Fruit fly (Drosophila melanogaster) whole organism, embryonic: Measurements from ENCODE around the gene Nak.
A peak's percentile ranks its signal among the peaks of the same experiment; 100 is the strongest.

Source experiments
- B-H2 ChIP-seq: fragments of 200-800 bp; sonication (Bioruptor generic); optimal IDR thresholded peaks from 2 replicates; lab custom pipeline; 2018; ENCODE audit warnings: missing biosample characterization, mild to moderate bottlenecking, missing genetic modification characterization
- BtbVII ChIP-seq: fragments of 200-800 bp; sonication (Bioruptor generic); optimal IDR thresholded peaks from 3 replicates; lab custom pipeline; 2017; ENCODE audit warnings: missing biosample characterization, mild to moderate bottlenecking, missing genetic modification characterization
- C15 ChIP-seq: fragments of 200-800 bp; sonication (Bioruptor generic); IDR thresholded peaks from 3 replicates; pipeline ENCODE4 v1.3.6; 2022; ENCODE audit warnings: missing biosample characterization, missing genetic modification characterization
- CG10267 ChIP-seq: fragments of 200-800 bp; sonication (Bioruptor generic); optimal IDR thresholded peaks from 2 replicates; lab custom pipeline; 2018; ENCODE audit warnings: missing biosample characterization, mild to moderate bottlenecking, missing genetic modification characterization, moderate library complexity
- CG10543 ChIP-seq: fragments of 200-800 bp; sonication (Bioruptor generic); optimal IDR thresholded peaks from 3 replicates; lab custom pipeline; 2017; ENCODE audit warnings: missing biosample characterization, mild to moderate bottlenecking, missing genetic modification characterization, moderate library complexity
- CG11504 ChIP-seq: fragments of 200-800 bp; sonication (Bioruptor generic); optimal IDR thresholded peaks from 3 replicates; lab custom pipeline; 2019; ENCODE audit warnings: missing biosample characterization, mild to moderate bottlenecking, missing genetic modification characterization, moderate library complexity
- CG13624 ChIP-seq: fragments of 200-800 bp; sonication (Bioruptor generic); optimal IDR thresholded peaks from 2 replicates; lab custom pipeline; 2016; ENCODE audit warnings: missing biosample characterization, missing genetic modification characterization
- CG13894 ChIP-seq: fragments of 200-800 bp; sonication (Bioruptor generic); optimal IDR thresholded peaks from 3 replicates; lab custom pipeline; 2018; ENCODE audit warnings: missing biosample characterization, mild to moderate bottlenecking, missing genetic modification characterization, moderate library complexity
- CG14014 ChIP-seq: fragments of 200-800 bp; sonication (Bioruptor generic); IDR thresholded peaks from 2 replicates; pipeline ENCODE4 v1.3.6; 2022; ENCODE audit warnings: missing biosample characterization, missing genetic modification characterization
- CG15601 ChIP-seq: fragments of 200-800 bp; sonication (Bioruptor generic); optimal IDR thresholded peaks from 3 replicates; lab custom pipeline; 2019; ENCODE audit warnings: missing biosample characterization, mild to moderate bottlenecking, missing genetic modification characterization, moderate library complexity
- CG1647 ChIP-seq: fragments of 200-800 bp; sonication (Bioruptor generic); optimal IDR thresholded peaks from 3 replicates; lab custom pipeline; 2016; ENCODE audit warnings: missing biosample characterization, missing genetic modification characterization
- CG16815 ChIP-seq: fragments of 200-800 bp; sonication (Bioruptor generic); optimal IDR thresholded peaks from 3 replicates; lab custom pipeline; 2017; ENCODE audit warnings: missing biosample characterization, mild to moderate bottlenecking, missing genetic modification characterization
- CG2116 ChIP-seq: fragments of 200-800 bp; sonication (Bioruptor generic); optimal IDR thresholded peaks from 3 replicates; lab custom pipeline; 2018; ENCODE audit warnings: missing biosample characterization, mild to moderate bottlenecking, missing genetic modification characterization
- CG30403 ChIP-seq: fragments of 200-800 bp; sonication (Bioruptor generic); optimal IDR thresholded peaks from 3 replicates; lab custom pipeline; 2016; ENCODE audit warnings: missing biosample characterization, missing genetic modification characterization
- CG3163 ChIP-seq: fragments of 200-800 bp; sonication (Bioruptor generic); optimal IDR thresholded peaks from 3 replicates; lab custom pipeline; 2016; ENCODE audit warnings: missing biosample characterization, missing genetic modification characterization
- CG32532 ChIP-seq: fragments of 200-800 bp; sonication (Bioruptor generic); IDR thresholded peaks from 2 replicates; pipeline ENCODE4 v1.3.6; 2022; ENCODE audit warnings: missing biosample characterization, missing genetic modification characterization
- CG33557 ChIP-seq: fragments of 200-800 bp; sonication (Bioruptor generic); optimal IDR thresholded peaks from 2 replicates; lab custom pipeline; 2019; ENCODE audit warnings: missing biosample characterization, mild to moderate bottlenecking, missing genetic modification characterization, moderate library complexity
- CG34422 ChIP-seq: fragments of 200-800 bp; sonication (Bioruptor generic); IDR thresholded peaks from 3 replicates; pipeline ENCODE4 v1.3.6; 2022; ENCODE audit warnings: missing biosample characterization, missing genetic modification characterization
- CG43689 ChIP-seq: fragments of 200-800 bp; sonication (Bioruptor generic); IDR thresholded peaks from 2 replicates; pipeline ENCODE4 v1.3.6; 2022; ENCODE audit warnings: missing biosample characterization, missing genetic modification characterization
- CG4820 ChIP-seq: fragments of 200-800 bp; sonication (Bioruptor generic); optimal IDR thresholded peaks from 3 replicates; lab custom pipeline; 2016; ENCODE audit warnings: missing biosample characterization, missing genetic modification characterization
- CG8281 ChIP-seq: fragments of 200-800 bp; sonication (Bioruptor generic); optimal IDR thresholded peaks from 2 replicates; lab custom pipeline; 2018; ENCODE audit warnings: missing biosample characterization, mild to moderate bottlenecking, missing genetic modification characterization, moderate library complexity
- CG9609 ChIP-seq: fragments of 200-800 bp; sonication (Bioruptor generic); optimal IDR thresholded peaks from 3 replicates; lab custom pipeline; 2016; ENCODE audit warnings: missing biosample characterization, missing genetic modification characterization
- Camta ChIP-seq: fragments of 200-800 bp; sonication (Bioruptor generic); optimal IDR thresholded peaks from 2 replicates; lab custom pipeline; 2016; ENCODE audit warnings: missing biosample characterization, missing genetic modification characterization
- Dad ChIP-seq: fragments of 200-800 bp; sonication (Bioruptor generic); optimal IDR thresholded peaks from 3 replicates; lab custom pipeline; 2016; ENCODE audit warnings: missing biosample characterization, missing genetic modification characterization
- Dek ChIP-seq: fragments of 200-800 bp; sonication (Bioruptor generic); optimal IDR thresholded peaks from 3 replicates; lab custom pipeline; 2019; ENCODE audit warnings: missing biosample characterization, mild to moderate bottlenecking, missing genetic modification characterization, moderate library complexity
- E2f2 ChIP-seq: fragments of 200-800 bp; sonication (Bioruptor generic); IDR thresholded peaks from 2 replicates; pipeline ENCODE4 v1.3.6; 2022; ENCODE audit warnings: missing biosample characterization, missing genetic modification characterization
- Gsc ChIP-seq: fragments of 200-800 bp; sonication (Bioruptor generic); IDR thresholded peaks from 2 replicates; pipeline ENCODE4 v1.3.6; 2022; ENCODE audit warnings: missing biosample characterization, missing genetic modification characterization
- Hr51 ChIP-seq, 2 experiments: fragments of 200-800 bp; sonication (Bioruptor generic); optimal IDR thresholded peaks; 2 replicates in 1 of 2; 3 replicates in 1 of 2; lab custom pipeline; 2016 to 2018; ENCODE audit warnings: missing biosample characterization in 2 of 2, missing genetic modification characterization in 2 of 2, mild to moderate bottlenecking in 1 of 2, moderate library complexity in 1 of 2
- MESR4 ChIP-seq: fragments of 200-800 bp; sonication (Bioruptor generic); optimal IDR thresholded peaks from 2 replicates; lab custom pipeline; 2018; ENCODE audit warnings: missing biosample characterization, mild to moderate bottlenecking, missing genetic modification characterization, moderate library complexity
- Oli ChIP-seq: fragments of 200-800 bp; sonication (Bioruptor generic); optimal IDR thresholded peaks from 2 replicates; lab custom pipeline; 2018; ENCODE audit warnings: missing biosample characterization, mild to moderate bottlenecking, missing genetic modification characterization, moderate library complexity
- amos ChIP-seq: fragments of 200-800 bp; sonication (Bioruptor generic); IDR thresholded peaks from 2 replicates; pipeline ENCODE4 v1.3.6; 2022; ENCODE audit warnings: missing biosample characterization, missing genetic modification characterization; ENCODE audit not compliant: partially characterized antibody
- ato ChIP-seq: fragments of 200-800 bp; sonication (Bioruptor generic); IDR thresholded peaks from 2 replicates; pipeline ENCODE4 v1.3.6; 2022; ENCODE audit warnings: missing biosample characterization, missing genetic modification characterization; ENCODE audit not compliant: partially characterized antibody
- cad ChIP-seq: fragments of >200 bp; optimal IDR thresholded peaks from 2 replicates; lab custom pipeline; 2017; ENCODE audit warnings: missing biosample characterization, missing genetic modification characterization
- caup ChIP-seq: fragments of 200-800 bp; sonication (Bioruptor generic); optimal IDR thresholded peaks from 3 replicates; lab custom pipeline; 2017; ENCODE audit warnings: missing biosample characterization, mild to moderate bottlenecking, missing genetic modification characterization, moderate library complexity; ENCODE audit not compliant: severe bottlenecking
- dm ChIP-seq: fragments of 200-800 bp; sonication (Bioruptor generic); optimal IDR thresholded peaks from 3 replicates; lab custom pipeline; 2016; ENCODE audit warnings: missing biosample characterization, missing genetic modification characterization
- eve ChIP-seq, 2 experiments: fragments of >200 bp; optimal IDR thresholded peaks; 2 replicates each; lab custom pipeline; 2017; ENCODE audit warnings: missing biosample characterization in 2 of 2, missing genetic modification characterization in 2 of 2
- gce ChIP-seq: fragments of 200-800 bp; sonication (Bioruptor generic); IDR thresholded peaks from 3 replicates; pipeline ENCODE4 v1.3.6; 2022; ENCODE audit warnings: missing biosample characterization, missing genetic modification characterization
- gsb-n ChIP-seq: fragments of 200-800 bp; sonication (Bioruptor generic); optimal IDR thresholded peaks from 3 replicates; lab custom pipeline; 2018; ENCODE audit warnings: missing biosample characterization, mild to moderate bottlenecking, missing genetic modification characterization
- h ChIP-seq: fragments of >200 bp; optimal IDR thresholded peaks from 2 replicates; lab custom pipeline; 2017
- kay ChIP-seq: fragments of 200-800 bp; sonication (Bioruptor generic); optimal IDR thresholded peaks from 2 replicates; lab custom pipeline; 2016; ENCODE audit warnings: missing biosample characterization, missing genetic modification characterization
- peb ChIP-seq: fragments of 200-800 bp; sonication (Bioruptor generic); IDR thresholded peaks from 2 replicates; pipeline ENCODE4 v1.3.6; 2022; ENCODE audit warnings: missing biosample characterization, missing genetic modification characterization
- prd ChIP-seq, 3 experiments: fragments of >200 bp in 2 of 3; fragments of 200-800 bp in 1 of 3; sonication (Bioruptor generic) in 1 of 3; optimal IDR thresholded peaks in 2 of 3; IDR thresholded peaks in 1 of 3; 2 replicates in 2 of 3; 3 replicates in 1 of 3; pipeline versions ENCODE4 v1.3.6 to Lab custom; 2017 to 2022; ENCODE audit warnings: missing biosample characterization in 1 of 3, missing genetic modification characterization in 1 of 3
- pzg ChIP-seq: fragments of 200-800 bp; sonication (Bioruptor generic); optimal IDR thresholded peaks from 3 replicates; lab custom pipeline; 2018; ENCODE audit warnings: missing biosample characterization, mild to moderate bottlenecking, missing genetic modification characterization, moderate library complexity
- sisA ChIP-seq: fragments of 200-800 bp; sonication (Bioruptor generic); IDR thresholded peaks from 2 replicates; pipeline ENCODE4 v1.3.6; 2022; ENCODE audit warnings: missing biosample characterization, missing genetic modification characterization
- so ChIP-seq: fragments of 200-800 bp; sonication (Bioruptor generic); IDR thresholded peaks from 3 replicates; pipeline ENCODE4 v1.3.6; 2022; ENCODE audit warnings: missing biosample characterization, missing genetic modification characterization
- sug ChIP-seq: fragments of 200-800 bp; optimal IDR thresholded peaks from 2 replicates; lab custom pipeline; 2019; ENCODE audit warnings: missing biosample characterization, mild to moderate bottlenecking, missing genetic modification characterization, moderate library complexity
- trh ChIP-seq: fragments of 200-800 bp; sonication (Bioruptor generic); optimal IDR thresholded peaks from 2 replicates; lab custom pipeline; 2016; ENCODE audit warnings: missing biosample characterization, missing genetic modification characterization
- tup ChIP-seq: fragments of 200-800 bp; sonication (Bioruptor generic); optimal IDR thresholded peaks from 2 replicates; lab custom pipeline; 2016; ENCODE audit warnings: missing biosample characterization, mild to moderate bottlenecking, missing genetic modification characterization, moderate library complexity
- zfh2 ChIP-seq: fragments of 200-800 bp; sonication (Bioruptor generic); optimal IDR thresholded peaks from 2 replicates; lab custom pipeline; 2016; ENCODE audit warnings: missing biosample characterization, missing genetic modification characterization

Nak gene

dm6 chr2L:18974063-18974779 lies 5.7 kb upstream of the Nak start, which contains the start of the genes L2HGDH and CG10431 (continued):
- TF ChIP-seq CG3163 = no peak
- TF ChIP-seq Oli = peak; percentile 53
- no peak for TF ChIP-seq h (lab: Kevin White, UChicago)
- no peak for TF ChIP-seq peb (GFP tag; lab: Robert Waterston, UW)
- no peak; the same call in 1 of the 2 replicates for TF ChIP-seq CG14014 (GFP tag; lab: Robert Waterston, UW)
- TF ChIP-seq prd (optimal IDR thresholded peaks at IDR 0.05; lab: Kevin White, UChicago) = no peak
- 0 out of 3 replicates have a peak, but pooled peaks have one; percentile 9 for TF ChIP-seq prd (GFP tag; IDR thresholded peaks at IDR 0.05; lab: Robert Waterston, UW)
- TF ChIP-seq CG13624 (GFP tag; lab: Kevin White, UChicago) = no peak
- no peak for TF ChIP-seq zfh2 (GFP tag; lab: Kevin White, UChicago)
- peak; percentile 56 for TF ChIP-seq kay (GFP tag; lab: Kevin White, UChicago)
- TF ChIP-seq CG32532 = peak; percentile 46
- peak; percentile 49 for TF ChIP-seq B-H2 (GFP tag; lab: Kevin White, UChicago)
- no peak for TF ChIP-seq CG8281
- no peak for TF ChIP-seq CG33557
- peak; percentile 80 for TF ChIP-seq CG30403 (GFP tag; lab: Kevin White, UChicago)
- no peak; the same call in 2 of the 3 replicates for TF ChIP-seq CG34422 (GFP tag; lab: Robert Waterston, UW)
- peak; percentile 91 for TF ChIP-seq sug (tag; lab: Kevin White, UChicago)
- TF ChIP-seq CG10267 (tag; lab: Kevin White, UChicago) = peak; percentile 98
- TF ChIP-seq ato = no peak
- peak; percentile 34 for TF ChIP-seq caup
- TF ChIP-seq CG11504 (tag; lab: Kevin White, UChicago) = no peak
- peak; percentile 37; the same call in 1 of the 2 replicates for TF ChIP-seq amos (GFP tag; lab: Robert Waterston, UW)
- TF ChIP-seq trh = no peak
- TF ChIP-seq CG4820 (GFP tag; lab: Kevin White, UChicago) = peak; percentile 13
- TF ChIP-seq CG43689 (GFP tag; lab: Robert Waterston, UW) = no peak
- peak; percentile 88 for TF ChIP-seq gsb-n (tag; lab: Kevin White, UChicago)
- TF ChIP-seq CG10543 (GFP tag; lab: Kevin White, UChicago) = peak; percentile 92
- TF ChIP-seq Camta (GFP tag; lab: Kevin White, UChicago) = no peak
- no peak for TF ChIP-seq C15 (GFP tag; lab: Robert Waterston, UW)
- peak; percentile 28 for TF ChIP-seq Dek (tag; lab: Kevin White, UChicago)
- peak; percentile 72 for TF ChIP-seq CG2116
- peak; percentile 67 for TF ChIP-seq BtbVII
- TF ChIP-seq E2f2 (GFP tag; lab: Robert Waterston, UW) = 0 out of 2 replicates have a peak, but pooled peaks have one; percentile 28
- no peak for TF ChIP-seq cad
- no peak for TF ChIP-seq sisA (GFP tag; lab: Robert Waterston, UW)
- TF ChIP-seq CG15601 (tag; lab: Kevin White, UChicago) = peak; percentile 71
- no peak for TF ChIP-seq CG9609 (GFP tag; lab: Kevin White, UChicago)
- TF ChIP-seq Dad (GFP tag; lab: Kevin White, UChicago) = no peak
- peak; percentile 52 for TF ChIP-seq pzg (GFP tag; lab: Kevin White, UChicago)
- 0 out of 3 replicates have a peak, but pooled peaks have one; percentile 32 for TF ChIP-seq so (GFP tag; lab: Robert Waterston, UW)
- peak; percentile 67 for TF ChIP-seq CG13894 (tag; lab: Kevin White, UChicago)
- TF ChIP-seq dm (GFP tag; lab: Kevin White, UChicago) = peak; percentile 42
- TF ChIP-seq CG1647 (GFP tag; lab: Kevin White, UChicago) = no peak
- TF ChIP-seq eve (GFP tag; optimal IDR thresholded peaks at IDR 0.05; lab: Kevin White, UChicago) = no peak
- no peak for TF ChIP-seq gce
- TF ChIP-seq Gsc (GFP tag; lab: Robert Waterston, UW) = no peak
- TF ChIP-seq CG16815 (GFP tag; lab: Kevin White, UChicago) = no peak
- TF ChIP-seq MESR4 = peak; percentile 54
- TF ChIP-seq tup (GFP tag; lab: Kevin White, UChicago) = peak; percentile 30
- TF ChIP-seq Hr51 (GFP tag; optimal IDR thresholded peaks at IDR 0.05; lab: Kevin White, UChicago) = peak in 1 of 2 experiments; percentile 69
